Worm (Caenorhabditis elegans) whole organism, L4 larva: ENCODE measurements around the gene cyp-25A1.

Experiments used
- D1046.2 ChIP-seq: fragments of 200-800 bp; sonication (Bioruptor generic); IDR thresholded peaks from 2 replicates; pipeline ENCODE4 v1.3.6; 2022; ENCODE audit warnings: missing genetic modification characterization, missing compliant biosample characterization
- F26F4.8 ChIP-seq: fragments of 200-800 bp; sonication (Bioruptor generic); conservative IDR thresholded peaks from 2 replicates; pipeline ENCODE4 v1.3.6; 2022; ENCODE audit warnings: missing genetic modification characterization, missing compliant biosample characterization
- F44E2.7 ChIP-seq: fragments of 200-800 bp; sonication (Bioruptor generic); IDR thresholded peaks from 2 replicates; pipeline ENCODE4 v2.1.2; 2022; ENCODE audit warnings: missing genetic modification characterization, missing compliant biosample characterization
- R02D3.7 ChIP-seq: fragments of 150-350 bp; sonication (generic microtip); optimal IDR thresholded peaks from 3 replicates; lab custom pipeline; 2014; ENCODE audit warnings: missing biosample characterization, missing genetic modification characterization
- ZK546.5 ChIP-seq, 2 experiments: sonication (generic microtip); optimal IDR thresholded peaks; 2 replicates each; lab custom pipeline; 2017; ENCODE audit warnings: missing biosample characterization in 2 of 2, missing genetic modification characterization in 2 of 2
- aha-1 ChIP-seq: fragments of 150-350 bp; peaks from one replicate; lab custom pipeline; 2014; ENCODE audit warnings: missing biosample characterization, missing genetic modification characterization
- aly-2 ChIP-seq: sonication (generic microtip); optimal IDR thresholded peaks from 2 replicates; lab custom pipeline; 2018; ENCODE audit warnings: missing biosample characterization, missing genetic modification characterization
- arid-1 ChIP-seq: fragments of 200-800 bp; sonication (Bioruptor generic); conservative IDR thresholded peaks from 2 replicates; pipeline ENCODE4 v1.3.6; 2022; ENCODE audit warnings: missing genetic modification reagents, missing genetic modification characterization, missing compliant biosample characterization
- attf-4 ChIP-seq: sonication (generic microtip); optimal IDR thresholded peaks from 3 replicates; lab custom pipeline; 2017; ENCODE audit warnings: missing biosample characterization, missing genetic modification characterization
- ceh-20 ChIP-seq: fragments of 200-800 bp; sonication (Bioruptor generic); IDR thresholded peaks from 2 replicates; pipeline ENCODE4 v1.3.6; 2022; ENCODE audit warnings: missing genetic modification reagents, missing genetic modification characterization, missing compliant biosample characterization
- ceh-32 ChIP-seq: sonication (generic microtip); optimal IDR thresholded peaks from 2 replicates; lab custom pipeline; 2016; ENCODE audit warnings: mild to moderate bottlenecking, missing genetic modification characterization, missing compliant biosample characterization; ENCODE audit not compliant: poor library complexity
- ceh-62 ChIP-seq: sonication (generic microtip); optimal IDR thresholded peaks from 2 replicates; lab custom pipeline; 2017; ENCODE audit warnings: missing biosample characterization, missing genetic modification characterization
- daf-16 ChIP-seq, 3 experiments: sonication (generic microtip); optimal IDR thresholded peaks; 2 replicates each; lab custom pipeline; 2016 to 2017; ENCODE audit warnings: missing genetic modification characterization in 3 of 3, missing genetic modification reagents in 3 of 3, mild to moderate bottlenecking in 2 of 3, missing compliant biosample characterization in 2 of 3, missing biosample characterization in 1 of 3, moderate library complexity in 1 of 3
- dmd-6 ChIP-seq: fragments of 200-800 bp; sonication (Bioruptor generic); IDR thresholded peaks from 2 replicates; pipeline ENCODE4 v1.3.6; 2022; ENCODE audit warnings: missing genetic modification reagents, missing genetic modification characterization, missing compliant biosample characterization
- dpl-1 ChIP-seq: fragments of 150-350 bp; optimal IDR thresholded peaks from 2 replicates; lab custom pipeline; 2014; ENCODE audit warnings: missing biosample characterization, missing genetic modification reagents, missing genetic modification characterization
- duxl-1 ChIP-seq: sonication (generic microtip); optimal IDR thresholded peaks from 2 replicates; lab custom pipeline; 2016; ENCODE audit warnings: mild to moderate bottlenecking, missing genetic modification characterization, moderate library complexity, missing compliant biosample characterization; ENCODE audit not compliant: poor library complexity
- dve-1 ChIP-seq: sonication (generic microtip); optimal IDR thresholded peaks from 2 replicates; lab custom pipeline; 2017; ENCODE audit warnings: antibody characterized with exemption, mild to moderate bottlenecking, missing genetic modification characterization, missing compliant biosample characterization; ENCODE audit not compliant: insufficient read depth
- egl-43 ChIP-seq: fragments of 200-800 bp; sonication (Bioruptor generic); IDR thresholded peaks from 2 replicates; pipeline ENCODE4 v1.3.6; 2022; ENCODE audit warnings: missing genetic modification reagents, missing genetic modification characterization, missing compliant biosample characterization
- hlh-11 ChIP-seq: fragments of 200-800 bp; sonication (Bioruptor generic); optimal IDR thresholded peaks from 2 replicates; lab custom pipeline; 2018; ENCODE audit warnings: mild to moderate bottlenecking, missing genetic modification characterization, missing compliant biosample characterization
- lim-7 ChIP-seq: fragments of 200-800 bp; sonication (Bioruptor generic); IDR thresholded peaks from 2 replicates; pipeline ENCODE4 v1.3.6; 2022; ENCODE audit warnings: missing genetic modification characterization, missing compliant biosample characterization
- lin-1 ChIP-seq: fragments of 200-800 bp; sonication (Bioruptor generic); IDR thresholded peaks from 2 replicates; pipeline ENCODE4 v1.3.6; 2022; ENCODE audit warnings: missing genetic modification reagents, missing genetic modification characterization, missing compliant biosample characterization
- lir-3 ChIP-seq: sonication (generic microtip); optimal IDR thresholded peaks from 2 replicates; lab custom pipeline; 2016; ENCODE audit warnings: mild to moderate bottlenecking, missing genetic modification characterization, missing compliant biosample characterization
- mdl-1 ChIP-seq, 2 experiments: fragments of 150-350 bp in 1 of 2; sonication (generic microtip) in 1 of 2; optimal IDR thresholded peaks; 2 replicates each; lab custom pipeline; 2014 to 2017; ENCODE audit warnings: missing biosample characterization in 2 of 2, missing genetic modification characterization in 2 of 2
- mes-2 ChIP-seq: sonication (generic microtip); optimal IDR thresholded peaks from 2 replicates; lab custom pipeline; 2016; ENCODE audit warnings: missing genotype, mild to moderate bottlenecking, missing genetic modification characterization, missing compliant biosample characterization; ENCODE audit not compliant: poor library complexity, severe bottlenecking
- mxl-3 ChIP-seq: fragments of 200-800 bp; sonication (Bioruptor generic); optimal IDR thresholded peaks from 2 replicates; lab custom pipeline; 2018; ENCODE audit warnings: mild to moderate bottlenecking, missing genetic modification characterization, missing compliant biosample characterization
- nhr-10 ChIP-seq: fragments of 150-350 bp; optimal IDR thresholded peaks from 2 replicates; lab custom pipeline; 2014; ENCODE audit warnings: missing biosample characterization, missing genetic modification characterization
- nhr-102 ChIP-seq: sonication (generic microtip); optimal IDR thresholded peaks from 2 replicates; lab custom pipeline; 2016; ENCODE audit warnings: mild to moderate bottlenecking, missing genetic modification characterization, moderate library complexity, missing compliant biosample characterization
- nhr-28 ChIP-seq: fragments of 150-350 bp; optimal IDR thresholded peaks from 2 replicates; lab custom pipeline; 2014; ENCODE audit warnings: missing biosample characterization, missing genetic modification characterization
- nhr-41 ChIP-seq: fragments of 200-800 bp; sonication (Bioruptor generic); IDR thresholded peaks from 2 replicates; pipeline ENCODE4 v1.3.6; 2022; ENCODE audit warnings: missing genetic modification reagents, missing genetic modification characterization, missing compliant biosample characterization
- pqm-1 ChIP-seq: sonication (generic microtip); optimal IDR thresholded peaks from 2 replicates; lab custom pipeline; 2017; ENCODE audit warnings: missing biosample characterization, missing genetic modification characterization
- rbr-2 ChIP-seq: sonication (generic microtip); optimal IDR thresholded peaks from 2 replicates; lab custom pipeline; 2016; ENCODE audit warnings: missing genotype, missing genetic modification characterization, missing compliant biosample characterization
- snpc-1.2 ChIP-seq: fragments of 200-800 bp; sonication (Bioruptor generic); IDR thresholded peaks from 2 replicates; pipeline ENCODE4 v1.3.6; 2022; ENCODE audit warnings: missing genetic modification reagents, missing genetic modification characterization, missing compliant biosample characterization
- tag-97 ChIP-seq: fragments of 200-800 bp; sonication (Bioruptor generic); IDR thresholded peaks from 2 replicates; pipeline ENCODE4 v1.3.6; 2022; ENCODE audit warnings: missing genetic modification characterization, missing compliant biosample characterization
- tra-1 ChIP-seq: fragments of 200-800 bp; sonication (Bioruptor generic); IDR thresholded peaks from 2 replicates; pipeline ENCODE4 v1.3.6; 2022; ENCODE audit warnings: missing genetic modification reagents, missing genetic modification characterization, missing compliant biosample characterization
- unc-62 ChIP-seq, 3 experiments: fragments of 150-350 bp in 1 of 3; sonication (generic microtip); optimal IDR thresholded peaks in 2 of 3; peaks in 1 of 3; 1 replicate in 1 of 3; 2 replicates in 2 of 3; lab custom pipeline; 2014 to 2017; ENCODE audit warnings: missing biosample characterization in 3 of 3, missing genetic modification characterization in 3 of 3, missing genetic modification reagents in 3 of 3, missing genotype in 1 of 3
- zfp-2 ChIP-seq: sonication (generic microtip); optimal IDR thresholded peaks from 2 replicates; lab custom pipeline; 2016; ENCODE audit warnings: mild to moderate bottlenecking, missing genetic modification characterization, missing compliant biosample characterization
- zip-11 ChIP-seq: fragments of 200-800 bp; sonication (Bioruptor generic); IDR thresholded peaks from 2 replicates; pipeline ENCODE4 v1.3.6; 2022; ENCODE audit warnings: missing genetic modification characterization, missing compliant biosample characterization
- zip-2 ChIP-seq: fragments of 150-350 bp; optimal IDR thresholded peaks from 2 replicates; lab custom pipeline; 2014; ENCODE audit warnings: missing biosample characterization, missing genetic modification characterization
- ztf-11 ChIP-seq: fragments of 150-350 bp; optimal IDR thresholded peaks from 2 replicates; lab custom pipeline; 2014; ENCODE audit warnings: missing biosample characterization, missing genetic modification characterization
- ztf-7 ChIP-seq: fragments of 150-350 bp; optimal IDR thresholded peaks from 2 replicates; lab custom pipeline; 2014; ENCODE audit warnings: missing biosample characterization, missing genetic modification characterization

cyp-25A1 gene

DNA sequence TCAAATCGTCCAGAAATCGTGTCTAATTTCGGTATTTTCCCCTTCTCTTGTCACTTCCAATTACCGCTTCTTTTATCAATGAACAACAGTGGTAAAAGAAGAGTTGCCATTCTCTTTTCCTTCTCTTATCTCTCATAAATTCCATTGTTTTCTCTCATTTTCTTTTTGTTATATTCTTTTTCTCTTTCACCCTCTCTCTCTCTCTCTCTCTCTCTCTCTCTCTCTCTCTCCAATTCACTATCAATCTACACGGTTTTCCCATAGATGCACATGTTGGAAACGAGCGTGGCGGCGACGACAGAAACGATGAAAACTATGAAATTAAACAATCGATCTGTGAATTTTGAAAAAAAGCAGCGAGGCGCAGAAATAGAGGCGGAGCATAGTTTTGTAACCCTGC is 33.2 kb upstream of the cyp-25A1 start (continued):
- TF ChIP-seq pqm-1 (tag; lab: Kevin White, UChicago) (peak; percentile 46), F26F4.8 (GFP tag; lab: Robert Waterston, UW) (no peak), tra-1 (GFP tag; lab: Robert Waterston, UW) (no peak), zfp-2 (tag; lab: Kevin White, UChicago) (no peak), ceh-32 (no peak), snpc-1.2 (GFP tag; lab: Robert Waterston, UW) (no peak), F44E2.7 (no peak), lim-7 (GFP tag; lab: Robert Waterston, UW) (no peak), dpl-1 (GFP tag; lab: Kevin White, UChicago) (no peak), ceh-20 (no peak), R02D3.7 (tag; lab: Kevin White, UChicago) (no peak), egl-43 (GFP tag; lab: Robert Waterston, UW) (no peak), duxl-1 (tag; lab: Kevin White, UChicago) (peak; percentile 1), mxl-3 (peak; percentile 79), lir-3 (tag; lab: Kevin White, UChicago) (no peak)

DNA sequence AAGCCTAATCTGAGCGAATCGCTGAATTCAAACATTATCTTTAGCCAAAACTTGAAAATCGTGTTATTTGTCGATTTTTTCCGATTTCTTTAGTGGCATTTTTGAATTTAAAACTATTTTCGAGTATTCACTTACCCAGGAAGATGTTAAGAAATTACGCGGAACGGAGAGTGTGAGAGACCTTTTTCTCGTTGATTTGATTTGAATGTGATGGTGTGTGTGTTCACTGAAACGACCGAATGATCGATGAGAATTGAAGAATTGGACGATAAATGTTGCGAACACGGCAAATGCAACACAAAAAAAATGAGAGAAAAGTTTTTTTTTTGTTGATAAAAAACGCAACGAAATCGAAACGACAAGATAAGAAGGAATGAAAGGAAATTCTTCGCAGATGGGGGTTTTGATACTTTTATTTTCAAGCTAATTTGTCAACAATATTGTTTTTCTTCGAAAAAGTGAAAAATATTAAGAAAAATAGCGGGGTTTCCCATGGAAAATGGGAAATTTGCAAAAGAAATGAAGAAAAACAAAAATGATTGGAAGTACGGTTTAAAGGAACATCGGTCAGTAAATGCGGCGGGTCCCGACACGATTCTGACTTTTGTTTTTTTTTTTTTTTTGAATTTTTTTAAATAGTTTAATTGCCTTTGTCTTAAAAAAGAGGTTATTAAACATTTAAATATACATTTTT is 32.0 kb upstream of the cyp-25A1 start, which contains the start of gene mtm-3:
Gene mtm-3 (minus strand): TSS at position 228 of the 694 bp plus-strand sequence.
- TF ChIP-seq unc-62 (GFP tag; optimal IDR thresholded peaks at IDR 0.05 in 1 of 2; lab: Kevin White, UChicago), result peak in 1 of 2 experiments; percentile 90
- TF ChIP-seq unc-62 (tag; optimal IDR thresholded peaks at IDR 0.05; lab: Kevin White, UChicago), result no peak
- peak; percentile 83 for TF ChIP-seq aha-1 (tag; lab: Kevin White, UChicago)
- peak; percentile 27 for TF ChIP-seq nhr-28 (tag; lab: Kevin White, UChicago)
- no peak for TF ChIP-seq mdl-1 (tag; optimal IDR thresholded peaks at IDR 0.05; lab: Kevin White, UChicago)
- no peak for TF ChIP-seq ZK546.5 (tag; optimal IDR thresholded peaks at IDR 0.05; lab: Kevin White, UChicago)
- peak; percentile 23 for TF ChIP-seq hlh-11
- TF ChIP-seq daf-16 (GFP tag; optimal IDR thresholded peaks at IDR 0.05; lab: Kevin White, UChicago), result no peak
- peak; percentile 68 for TF ChIP-seq daf-16 (tag; optimal IDR thresholded peaks at IDR 0.05; lab: Kevin White, UChicago)
- peak; percentile 33 for TF ChIP-seq mxl-3
- TF ChIP-seq nhr-102 (tag; lab: Kevin White, UChicago), result no peak
- TF ChIP-seq pqm-1 (tag; lab: Kevin White, UChicago), result peak; percentile 26
- no peak for TF ChIP-seq arid-1 (GFP tag; lab: Robert Waterston, UW)
- TF ChIP-seq dve-1 (tag; lab: Kevin White, UChicago), result peak; percentile 36

DNA sequence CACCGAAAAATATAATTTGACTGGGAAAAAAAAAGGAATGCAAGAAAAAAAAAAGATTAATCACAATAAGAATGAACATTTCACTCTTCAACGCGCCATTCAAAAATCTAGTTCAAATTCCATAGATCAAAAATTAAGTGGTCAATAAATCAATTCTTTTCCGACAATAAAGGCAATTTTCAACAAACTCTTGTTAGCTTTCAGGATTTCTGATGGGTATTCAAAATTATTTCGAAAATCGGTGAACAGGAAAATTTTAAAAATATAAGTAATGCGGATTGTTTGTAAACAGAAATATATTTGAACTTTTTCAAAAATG is 31.5 kb upstream of the cyp-25A1 start:
- TF ChIP-seq daf-16 (GFP tag; optimal IDR thresholded peaks at IDR 0.05; lab: Kevin White, UChicago) (no peak), daf-16 (tag; optimal IDR thresholded peaks at IDR 0.05; lab: Kevin White, UChicago) (no peak), lin-1 (GFP tag; lab: Robert Waterston, UW) (no peak), dve-1 (tag; lab: Kevin White, UChicago) (no peak), ztf-7 (no peak), zip-11 (no peak), tag-97 (GFP tag; lab: Robert Waterston, UW) (no peak), nhr-28 (tag; lab: Kevin White, UChicago) (no peak), mes-2 (tag; lab: Kevin White, UChicago) (no peak), nhr-102 (tag; lab: Kevin White, UChicago) (no peak), ztf-11 (tag; lab: Kevin White, UChicago) (no peak), attf-4 (tag; lab: Kevin White, UChicago) (no peak), zip-2 (tag; lab: Kevin White, UChicago) (no peak), nhr-10 (no peak), D1046.2 (GFP tag; lab: Robert Waterston, UW) (no peak), dmd-6 (GFP tag; lab: Robert Waterston, UW) (no peak), ceh-62 (tag; lab: Kevin White, UChicago) (no peak), aly-2 (tag; lab: Kevin White, UChicago) (no peak), nhr-41 (GFP tag; lab: Robert Waterston, UW) (no peak), rbr-2 (tag; lab: Kevin White, UChicago) (no peak), mxl-3 (no peak)
